Worm (Caenorhabditis elegans): Measurements from ENCODE around the gene natb-1.

The natb-1 gene

DNA sequence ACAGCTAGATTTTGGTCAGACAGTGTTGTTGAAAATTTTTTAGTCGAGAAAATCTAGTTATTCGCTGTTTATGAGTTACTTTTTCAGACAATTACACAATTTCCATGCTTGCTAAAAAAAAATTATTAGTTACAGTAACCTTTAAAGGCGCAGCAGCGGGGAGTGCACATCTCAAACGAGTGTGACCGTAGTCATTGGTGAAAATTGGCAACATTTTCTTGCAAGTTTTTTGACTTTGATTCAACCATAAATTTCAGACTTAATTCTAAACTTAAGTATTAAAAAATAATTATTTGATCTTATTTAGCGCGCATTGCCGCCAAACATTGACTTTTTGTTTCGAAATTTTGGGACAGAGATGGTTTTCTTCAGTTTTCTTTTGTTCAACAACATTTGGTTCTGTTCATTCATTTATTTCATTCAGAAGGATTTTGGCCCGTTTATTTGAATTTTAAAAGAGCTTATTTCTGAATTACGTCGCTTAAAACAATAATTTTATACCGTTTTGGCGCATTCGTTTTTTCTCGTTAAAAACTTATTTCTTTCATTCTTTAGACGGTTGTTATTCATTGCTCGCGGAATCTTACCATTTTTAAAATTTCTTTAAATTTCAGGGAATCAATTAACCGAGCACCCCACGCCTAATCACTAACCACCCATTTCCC, 45.7 kb upstream of the natb-1 start, which contains the start of gene oma-2:
TSS of gene oma-2 (plus strand) at position 615 of the 665 bp plus-strand sequence.
- TF ChIP-seq nhr-6 (tag; optimal IDR thresholded peaks at IDR 0.05) = no peak
- no peak for TF ChIP-seq sma-9 (GFP tag; optimal IDR thresholded peaks at IDR 0.05)
- no peak for TF ChIP-seq sma-9 (tag; optimal IDR thresholded peaks at IDR 0.05)
- no peak for TF ChIP-seq nhr-11 (tag; optimal IDR thresholded peaks at IDR 0.05)
- TF ChIP-seq skn-1 (tag; optimal IDR thresholded peaks at IDR 0.05) = no peak
- no peak for TF ChIP-seq nhr-237 (tag; optimal IDR thresholded peaks at IDR 0.05)
- TF ChIP-seq ceh-82 (tag; optimal IDR thresholded peaks at IDR 0.05) = no peak
- TF ChIP-seq gmeb-1 (tag; optimal IDR thresholded peaks at IDR 0.05) = no peak
- TF ChIP-seq nhr-21 (tag; optimal IDR thresholded peaks at IDR 0.05) = no peak
- TF ChIP-seq nhr-129 (tag; optimal IDR thresholded peaks at IDR 0.05) = no peak
- no peak for TF ChIP-seq ztf-4 (tag; optimal IDR thresholded peaks at IDR 0.05)

DNA sequence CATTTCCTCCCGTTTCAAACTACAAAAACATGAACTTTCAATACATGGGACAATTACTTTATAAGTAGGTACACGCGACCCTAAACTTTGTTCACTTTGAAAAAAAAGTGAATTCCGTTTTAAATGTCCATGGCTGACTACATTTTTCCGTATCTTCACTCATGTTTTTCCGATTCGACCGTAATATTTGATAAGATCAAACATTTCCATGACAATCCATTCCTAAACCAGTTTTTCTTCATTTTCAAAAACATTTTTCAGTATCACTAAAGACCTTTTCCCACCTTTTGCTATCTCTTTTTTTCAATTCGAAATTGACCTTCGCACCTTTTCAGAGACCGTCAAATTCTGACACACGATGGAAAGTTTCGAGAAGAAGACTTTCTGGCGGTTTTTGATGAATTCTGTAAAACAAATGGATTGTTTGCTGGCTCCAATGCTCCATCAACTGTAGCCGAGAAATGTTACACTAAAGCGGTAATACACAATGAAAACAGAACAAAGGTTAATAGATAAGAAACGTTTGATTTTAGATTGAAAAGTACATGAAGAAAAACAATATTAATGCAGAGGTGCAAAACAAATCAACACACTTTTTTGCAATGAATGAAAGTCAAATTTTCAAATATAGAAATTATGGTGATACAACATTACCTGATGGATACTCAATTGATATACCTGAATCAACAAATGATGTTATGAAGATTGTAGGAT, 44.4 kb upstream of the natb-1 start:
- TF ChIP-seq peb-1 (tag; optimal IDR thresholded peaks at IDR 0.05) (no peak), ama-1 (optimal IDR thresholded peaks at IDR 0.05) (no peak), ztf-1 (GFP tag; conservative IDR thresholded peaks at IDR 0.05) (no peak), ZK546.5 (tag; optimal IDR thresholded peaks at IDR 0.05) (no peak), Y55F3AM.14 (GFP tag; optimal IDR thresholded peaks at IDR 0.05) (no peak), gmeb-1 (tag; optimal IDR thresholded peaks at IDR 0.05) (no peak), snpc-4 (tag; optimal IDR thresholded peaks at IDR 0.05) (no peak), ztf-11 (tag; optimal IDR thresholded peaks at IDR 0.05) (no peak), sem-4 (tag; optimal IDR thresholded peaks at IDR 0.05) (no peak), nhr-12 (tag; optimal IDR thresholded peaks at IDR 0.05) (no peak), nhr-10 (tag; optimal IDR thresholded peaks at IDR 0.05) (no peak), nhr-6 (tag; optimal IDR thresholded peaks at IDR 0.05) (no peak), skn-1 (tag; optimal IDR thresholded peaks at IDR 0.05) (no peak), F13H6.1 (tag; optimal IDR thresholded peaks at IDR 0.05) (no peak), lin-13 (GFP tag; optimal IDR thresholded peaks at IDR 0.05) (no peak), unc-39 (tag; optimal IDR thresholded peaks at IDR 0.05) (no peak), unc-55 (GFP tag; optimal IDR thresholded peaks at IDR 0.05) (no peak), aly-2 (tag; optimal IDR thresholded peaks at IDR 0.05) (no peak), lin-39 (tag; optimal IDR thresholded peaks at IDR 0.05) (no peak), R02D3.7 (tag; optimal IDR thresholded peaks at IDR 0.05) (no peak), fos-1 (tag; optimal IDR thresholded peaks at IDR 0.05) (no peak), nhr-25 (tag; optimal IDR thresholded peaks at IDR 0.05) (peak; percentile 56), ceh-82 (tag; optimal IDR thresholded peaks at IDR 0.05) (no peak), blmp-1 (tag; optimal IDR thresholded peaks at IDR 0.05; ENCODE audit: insufficient read depth) (peak; percentile 42), sma-9 (GFP tag; optimal IDR thresholded peaks at IDR 0.05) (peak; percentile 70), sma-9 (tag; optimal IDR thresholded peaks at IDR 0.05) (no peak), ceh-16 (tag; optimal IDR thresholded peaks at IDR 0.05) (no peak), lin-11 (tag; optimal IDR thresholded peaks at IDR 0.05) (no peak), crh-2 (tag; optimal IDR thresholded peaks at IDR 0.05) (no peak), dmd-4 (tag; optimal IDR thresholded peaks at IDR 0.05) (no peak), lsy-2 (tag; optimal IDR thresholded peaks at IDR 0.05) (no peak), nhr-129 (tag; optimal IDR thresholded peaks at IDR 0.05) (no peak), mdl-1 (tag; optimal IDR thresholded peaks at IDR 0.05) (no peak), sma-3 (GFP tag; optimal IDR thresholded peaks at IDR 0.05) (peak; percentile 18), nhr-237 (tag; optimal IDR thresholded peaks at IDR 0.05) (no peak)

DNA sequence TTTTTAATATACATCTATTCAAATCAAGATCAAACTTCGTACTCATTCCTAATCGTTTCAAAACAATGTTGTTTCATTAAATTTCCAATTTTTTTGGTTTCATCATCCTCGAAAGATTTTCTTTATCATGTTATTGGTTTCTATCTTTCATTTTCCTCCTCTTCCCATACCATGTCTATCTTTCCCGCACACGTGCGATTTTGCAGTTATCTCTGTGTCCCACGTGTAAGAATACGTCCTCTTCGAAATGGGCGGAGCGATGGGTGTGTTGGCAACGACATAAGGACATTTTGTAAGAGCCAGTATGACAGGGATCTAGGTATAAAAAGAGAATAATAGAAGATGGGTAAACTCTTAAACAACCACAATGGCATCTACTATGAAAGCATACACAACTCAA, 43.1 kb upstream of the natb-1 start, which contains the start of gene F43H9.4:
TSS of gene F43H9.4 (plus strand) at position 366 of the 400 bp plus-strand sequence.
- TF ChIP-seq nhr-21 (tag; optimal IDR thresholded peaks at IDR 0.05) (peak; percentile 42), nhr-25 (tag; optimal IDR thresholded peaks at IDR 0.05) (peak; percentile 82), nhr-129 (tag; optimal IDR thresholded peaks at IDR 0.05) (peak; percentile 42), mdl-1 (tag; optimal IDR thresholded peaks at IDR 0.05) (peak; percentile 77 to 79), sma-3 (GFP tag; optimal IDR thresholded peaks at IDR 0.05) (peak; percentile 66), nhr-6 (tag; optimal IDR thresholded peaks at IDR 0.05) (no peak), nhr-11 (tag; optimal IDR thresholded peaks at IDR 0.05) (no peak), F13H6.1 (tag; optimal IDR thresholded peaks at IDR 0.05) (no peak), blmp-1 (tag; optimal IDR thresholded peaks at IDR 0.05; ENCODE audit: insufficient read depth) (peak; percentile 2), crh-2 (tag; optimal IDR thresholded peaks at IDR 0.05) (peak; percentile 48), ceh-16 (tag; optimal IDR thresholded peaks at IDR 0.05) (no peak), snpc-4 (tag; optimal IDR thresholded peaks at IDR 0.05) (no peak), unc-62 (GFP tag; optimal IDR thresholded peaks at IDR 0.05) (no peak), sma-9 (GFP tag; optimal IDR thresholded peaks at IDR 0.05) (peak; percentile 92), sma-9 (tag; optimal IDR thresholded peaks at IDR 0.05) (no peak), fos-1 (tag; optimal IDR thresholded peaks at IDR 0.05) (peak; percentile 11)

Measured in whole organism, L2 larva.